Worm (Caenorhabditis elegans): ENCODE measurements around the gene sta-1.

ce11 chrIV:16622522-16622921 is 41.6 kb upstream of the sta-1 start:
- TF ChIP-seq unc-62 (GFP tag; optimal IDR thresholded peaks at IDR 0.05) (no peak), dpl-1 (GFP tag; optimal IDR thresholded peaks at IDR 0.05) (no peak), gei-17 (GFP tag; optimal IDR thresholded peaks at IDR 0.05) (no peak), lsl-1 (GFP tag; optimal IDR thresholded peaks at IDR 0.05) (no peak)

All from whole organism, young adult.